Worm (Caenorhabditis elegans) whole organism, L2 larva: Measurements from ENCODE around the gene acdh-6.

Experiments used
- C34F6.9 ChIP-seq: fragments of 150-350 bp; optimal IDR thresholded peaks from 2 replicates; lab custom pipeline; 2014; ENCODE audit warnings: missing biosample characterization, missing genetic modification characterization
- ZK546.5 ChIP-seq: sonication (generic microtip); optimal IDR thresholded peaks from 2 replicates; lab custom pipeline; 2017; ENCODE audit warnings: missing biosample characterization, missing genetic modification characterization
- lin-39 ChIP-seq: fragments of 150-350 bp; optimal IDR thresholded peaks from 2 replicates; lab custom pipeline; 2014; ENCODE audit warnings: missing biosample characterization, missing genetic modification reagents, missing genetic modification characterization
- nhr-77 ChIP-seq: fragments of 150-350 bp; optimal IDR thresholded peaks from 2 replicates; lab custom pipeline; 2014; ENCODE audit warnings: missing biosample characterization, missing genetic modification characterization
- unc-62 ChIP-seq: fragments of 150-350 bp; optimal IDR thresholded peaks from 2 replicates; lab custom pipeline; 2014; ENCODE audit warnings: missing biosample characterization, missing genetic modification reagents, missing genetic modification characterization

DNA sequence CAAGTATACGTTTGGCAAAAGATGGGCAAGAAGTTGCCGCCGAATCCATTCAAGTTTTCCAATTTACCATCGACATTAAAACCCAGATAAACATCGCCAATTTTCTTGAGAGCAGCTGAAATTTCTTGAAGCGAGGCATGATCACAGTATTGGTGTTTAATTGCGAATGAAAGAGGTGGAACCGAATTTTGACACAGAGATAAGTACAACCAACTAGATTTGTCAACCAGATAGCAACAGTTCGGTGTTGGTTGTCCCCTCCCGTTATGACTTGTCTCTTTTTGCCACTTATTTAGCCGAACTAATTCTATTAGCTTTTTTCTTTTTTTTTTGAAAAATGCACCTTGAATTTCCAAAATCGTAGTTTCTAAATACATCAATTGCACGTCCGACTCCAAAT is 17.4 kb downstream of the acdh-6 start:
- TF ChIP-seq unc-62 (no peak), ZK546.5 (tag; lab: Kevin White, UChicago) (no peak), C34F6.9 (tag; lab: Kevin White, UChicago) (no peak), nhr-77 (tag; lab: Kevin White, UChicago) (no peak), lin-39 (tag; lab: Kevin White, UChicago) (no peak)
